Worm (Caenorhabditis elegans) whole organism, early embryonic: ENCODE results near the gene pho-11.

ENCODE experiments used
- B0310.2 ChIP-seq: sonication (generic microtip); optimal IDR thresholded peaks from 2 replicates; lab custom pipeline; 2016; ENCODE audit warnings: mild to moderate bottlenecking, missing genetic modification characterization, missing compliant biosample characterization
- F13C5.2 ChIP-seq: sonication (generic microtip); optimal IDR thresholded peaks from 2 replicates; lab custom pipeline; 2017; ENCODE audit warnings: mild to moderate bottlenecking, missing genetic modification characterization, inconsistent platforms, missing compliant biosample characterization
- aly-1 ChIP-seq: sonication (generic microtip); optimal IDR thresholded peaks from 2 replicates; lab custom pipeline; 2016; ENCODE audit warnings: missing genetic modification characterization, missing compliant biosample characterization
- ama-1 ChIP-seq: fragments of 150-350 bp; optimal IDR thresholded peaks from 2 replicates; lab custom pipeline; 2014
- ceh-13 ChIP-seq: fragments of 200-800 bp; sonication (Bioruptor generic); optimal IDR thresholded peaks from 2 replicates; lab custom pipeline; 2018; ENCODE audit warnings: mild to moderate bottlenecking, missing genetic modification characterization, missing compliant biosample characterization
- ceh-36 ChIP-seq: sonication (generic microtip); optimal IDR thresholded peaks from 2 replicates; lab custom pipeline; 2016; ENCODE audit warnings: missing genetic modification characterization, inconsistent platforms, missing compliant biosample characterization
- ets-7 ChIP-seq: sonication (generic microtip); optimal IDR thresholded peaks from 2 replicates; lab custom pipeline; 2016; ENCODE audit warnings: missing genotype, missing genetic modification characterization, missing compliant biosample characterization
- flt-1 ChIP-seq: fragments of 200-800 bp; sonication (Bioruptor generic); IDR thresholded peaks from 2 replicates; pipeline ENCODE4 v1.3.6; 2022; ENCODE audit warnings: missing genetic modification characterization, missing compliant biosample characterization
- hmbx-1 ChIP-seq: sonication (generic microtip); optimal IDR thresholded peaks from 2 replicates; lab custom pipeline; 2016; ENCODE audit warnings: mild to moderate bottlenecking, missing genetic modification characterization, missing compliant biosample characterization
- hmg-4 ChIP-seq: fragments of 200-800 bp; sonication (Bioruptor generic); optimal IDR thresholded peaks from 2 replicates; lab custom pipeline; 2018; ENCODE audit warnings: mild to moderate bottlenecking, missing genetic modification characterization, missing compliant biosample characterization
- hnd-1 ChIP-seq: sonication (generic microtip); optimal IDR thresholded peaks from 2 replicates; lab custom pipeline; 2016; ENCODE audit warnings: missing genetic modification characterization, missing compliant biosample characterization
- pes-1 ChIP-seq: fragments of 200-800 bp; sonication (Bioruptor generic); IDR thresholded peaks from 2 replicates; pipeline ENCODE4 v1.3.6; 2022; ENCODE audit warnings: missing genetic modification reagents, missing genetic modification characterization, missing compliant biosample characterization
- scrt-1 ChIP-seq: fragments of 200-800 bp; sonication (Bioruptor generic); IDR thresholded peaks from 2 replicates; pipeline ENCODE4 v1.3.6; 2022; ENCODE audit warnings: missing genetic modification characterization, missing compliant biosample characterization
- sea-1 ChIP-seq: fragments of 200-800 bp; sonication (Bioruptor generic); conservative IDR thresholded peaks from 2 replicates; pipeline ENCODE4 v1.3.6; 2022; ENCODE audit warnings: missing genetic modification characterization, missing compliant biosample characterization
- tbx-11 ChIP-seq: fragments of 200-800 bp; sonication (Bioruptor generic); IDR thresholded peaks from 2 replicates; pipeline ENCODE4 v1.3.6; 2022; ENCODE audit warnings: missing genetic modification characterization, missing compliant biosample characterization
- tbx-37 ChIP-seq: fragments of 200-800 bp; sonication (Bioruptor generic); conservative IDR thresholded peaks from 2 replicates; pipeline ENCODE4 v1.3.6; 2022; ENCODE audit warnings: missing genetic modification reagents, missing genetic modification characterization, missing compliant biosample characterization
- tra-4 ChIP-seq: sonication (generic microtip); optimal IDR thresholded peaks from 2 replicates; lab custom pipeline; 2017; ENCODE audit warnings: missing genetic modification characterization, missing compliant biosample characterization

pho-11 gene

ce11 chrII:9921622-9922269 lies 9.9 kb upstream of the pho-11 start, which contains the start of gene C05C10.2:
Gene C05C10.2, plus strand, starts transcription at chrII:9922219.
- TF ChIP-seq hmg-4 (GFP tag; lab: Kevin White, UChicago) (no peak), ama-1 (lab: Kevin White, UChicago) (no peak), flt-1 (GFP tag; lab: Robert Waterston, UW) (no peak), pes-1 (GFP tag; lab: Robert Waterston, UW) (no peak), scrt-1 (GFP tag; lab: Robert Waterston, UW) (no peak), tbx-11 (GFP tag; lab: Robert Waterston, UW) (no peak), ceh-13 (GFP tag; lab: Kevin White, UChicago) (no peak), B0310.2 (tag; lab: Kevin White, UChicago) (no peak), ets-7 (no peak), tbx-37 (no peak), tra-4 (tag; lab: Kevin White, UChicago) (no peak), ceh-36 (no peak), sea-1 (GFP tag; lab: Robert Waterston, UW) (no peak)

ce11 chrII:9928470-9928869 lies 3.2 kb upstream of the pho-11 start:
- TF ChIP-seq ama-1 (lab: Kevin White, UChicago) = no peak
- no peak for TF ChIP-seq ceh-36
- no peak for TF ChIP-seq tbx-37
- TF ChIP-seq aly-1 (tag; lab: Kevin White, UChicago) = no peak
- no peak for TF ChIP-seq hnd-1 (tag; lab: Kevin White, UChicago)
- TF ChIP-seq ceh-13 (GFP tag; lab: Kevin White, UChicago) = no peak
- TF ChIP-seq tra-4 (tag; lab: Kevin White, UChicago) = no peak
- no peak for TF ChIP-seq hmg-4 (GFP tag; lab: Kevin White, UChicago)
- TF ChIP-seq flt-1 (GFP tag; lab: Robert Waterston, UW) = no peak
- no peak for TF ChIP-seq sea-1 (GFP tag; lab: Robert Waterston, UW)
- TF ChIP-seq B0310.2 (tag; lab: Kevin White, UChicago) = no peak
- TF ChIP-seq pes-1 (GFP tag; lab: Robert Waterston, UW) = no peak
- TF ChIP-seq ets-7 = no peak
- no peak for TF ChIP-seq F13C5.2
- TF ChIP-seq hmbx-1 = no peak

ce11 chrII:9931012-9931411 lies 637 bp upstream of the pho-11 start:
- TF ChIP-seq F13C5.2 (peak; percentile 22), flt-1 (GFP tag; lab: Robert Waterston, UW) (no peak), ama-1 (lab: Kevin White, UChicago) (peak; percentile 21), aly-1 (tag; lab: Kevin White, UChicago) (no peak), tra-4 (tag; lab: Kevin White, UChicago) (no peak)

- TF ChIP-seq scrt-1 (GFP tag; lab: Robert Waterston, UW) (no peak), F13C5.2 (no peak), pes-1 (GFP tag; lab: Robert Waterston, UW) (no peak), aly-1 (tag; lab: Kevin White, UChicago) (no peak), hmbx-1 (no peak), flt-1 (GFP tag; lab: Robert Waterston, UW) (no peak), tra-4 (tag; lab: Kevin White, UChicago) (no peak), B0310.2 (tag; lab: Kevin White, UChicago) (no peak)
Observed at ce11 chrII:9933947-9934383, 2.3 kb downstream of the pho-11 start.

ce11 chrII:9934570-9934969 lies 2.9 kb downstream of the pho-11 start:
- no peak for TF ChIP-seq hmg-4 (GFP tag; lab: Kevin White, UChicago)

ce11 chrII:9935044-9935599 lies 3.5 kb downstream of the pho-11 start:
- TF ChIP-seq F13C5.2 (no peak), ets-7 (no peak), pes-1 (GFP tag; lab: Robert Waterston, UW) (no peak), hnd-1 (tag; lab: Kevin White, UChicago) (no peak), tra-4 (tag; lab: Kevin White, UChicago) (no peak), hmg-4 (GFP tag; lab: Kevin White, UChicago) (no peak), B0310.2 (tag; lab: Kevin White, UChicago) (no peak), aly-1 (tag; lab: Kevin White, UChicago) (no peak), tbx-37 (no peak), flt-1 (GFP tag; lab: Robert Waterston, UW) (no peak), ceh-13 (GFP tag; lab: Kevin White, UChicago) (no peak), scrt-1 (GFP tag; lab: Robert Waterston, UW) (no peak), tbx-11 (GFP tag; lab: Robert Waterston, UW) (no peak), hmbx-1 (no peak), ama-1 (lab: Kevin White, UChicago) (no peak)

ce11 chrII:9935664-9936063 lies 4.0 kb downstream of the pho-11 start:
- TF ChIP-seq ets-7 (no peak), aly-1 (tag; lab: Kevin White, UChicago) (no peak), tra-4 (tag; lab: Kevin White, UChicago) (no peak), ceh-36 (no peak), tbx-11 (GFP tag; lab: Robert Waterston, UW) (no peak), hmg-4 (GFP tag; lab: Kevin White, UChicago) (no peak), ceh-13 (GFP tag; lab: Kevin White, UChicago) (no peak), hmbx-1 (no peak), scrt-1 (GFP tag; lab: Robert Waterston, UW) (no peak), pes-1 (GFP tag; lab: Robert Waterston, UW) (no peak), F13C5.2 (no peak), sea-1 (GFP tag; lab: Robert Waterston, UW) (no peak), flt-1 (GFP tag; lab: Robert Waterston, UW) (no peak), hnd-1 (tag; lab: Kevin White, UChicago) (no peak), ama-1 (lab: Kevin White, UChicago) (no peak), B0310.2 (tag; lab: Kevin White, UChicago) (no peak), tbx-37 (no peak)
